Worm (Caenorhabditis elegans) whole organism, mixed stage, embryonic: ENCODE measurements around the gene W03G11.4.

ENCODE experiments used
- elt-3 ChIP-seq: fragments of 150-350 bp; optimal IDR thresholded peaks from 2 replicates; lab custom pipeline; 2014; ENCODE audit warnings: missing biosample characterization, missing genetic modification characterization
- nhr-2 ChIP-seq: fragments of 150-350 bp; optimal IDR thresholded peaks from 2 replicates; lab custom pipeline; 2014; ENCODE audit warnings: missing biosample characterization, missing genetic modification characterization
- nhr-28 ChIP-seq: fragments of 150-350 bp; optimal IDR thresholded peaks from 2 replicates; lab custom pipeline; 2014; ENCODE audit warnings: missing biosample characterization, missing genetic modification characterization
- pha-4 ChIP-seq: fragments of 150-350 bp; optimal IDR thresholded peaks from 2 replicates; lab custom pipeline; 2018; ENCODE audit warnings: missing biosample characterization, missing genetic modification reagents, missing genetic modification characterization
- snpc-4 ChIP-seq: fragments of 150-350 bp; optimal IDR thresholded peaks from 2 replicates; lab custom pipeline; 2014; ENCODE audit warnings: missing biosample characterization, missing genetic modification characterization
- tbx-8 ChIP-seq: fragments of 200-800 bp; sonication (Bioruptor generic); optimal IDR thresholded peaks from 2 replicates; lab custom pipeline; 2018; ENCODE audit warnings: mild to moderate bottlenecking, missing genetic modification characterization, moderate library complexity, missing compliant biosample characterization
- unc-39 ChIP-seq: fragments of 150-350 bp; optimal IDR thresholded peaks from 2 replicates; lab custom pipeline; 2014; ENCODE audit warnings: missing biosample characterization, missing genetic modification characterization

DNA sequence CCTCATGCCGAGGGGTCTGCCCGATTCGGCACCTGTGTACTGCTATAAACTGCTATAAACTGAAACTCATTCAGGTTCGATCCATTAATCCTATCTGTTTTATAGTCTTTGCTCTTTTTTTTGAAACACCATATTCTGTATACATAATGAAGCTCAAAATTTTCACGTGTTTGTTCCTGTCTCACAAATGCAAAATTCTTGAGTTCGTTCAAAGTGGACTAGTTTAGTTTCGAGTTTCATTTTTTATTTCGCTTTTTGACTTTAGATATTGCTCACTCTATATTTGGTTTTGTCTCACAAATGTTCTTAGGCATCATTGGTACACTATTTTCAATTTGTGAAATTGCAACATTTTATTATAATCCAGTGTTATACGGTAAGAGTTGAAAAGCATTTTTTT is 28.3 kb upstream of the W03G11.4 start, which contains the start of gene lgc-17:
- TF ChIP-seq elt-3, result no peak
- no peak for TF ChIP-seq unc-39 (tag; lab: Kevin White, UChicago)
- no peak for TF ChIP-seq snpc-4
- TF ChIP-seq pha-4 (tag; lab: Kevin White, UChicago), result no peak
- no peak for TF ChIP-seq nhr-2 (tag; lab: Kevin White, UChicago)
- TF ChIP-seq nhr-28, result no peak
- no peak for TF ChIP-seq tbx-8 (GFP tag; lab: Kevin White, UChicago)
